Worm (Caenorhabditis elegans): Measurements from ENCODE around the gene srj-22.

- TF ChIP-seq nhr-43 (tag; optimal IDR thresholded peaks at IDR 0.05; ENCODE audit: poor library complexity, severe bottlenecking): no peak
- no peak for TF ChIP-seq nhr-12 (tag; optimal IDR thresholded peaks at IDR 0.05)
- no peak for TF ChIP-seq pqm-1 (tag; optimal IDR thresholded peaks at IDR 0.05)
- TF ChIP-seq nhr-76 (tag; optimal IDR thresholded peaks at IDR 0.05): no peak
- no peak for TF ChIP-seq aly-2 (tag; optimal IDR thresholded peaks at IDR 0.05)
- no peak for TF ChIP-seq nhr-23 (tag; optimal IDR thresholded peaks at IDR 0.05)
- TF ChIP-seq egl-5 (tag; optimal IDR thresholded peaks at IDR 0.05): no peak
- TF ChIP-seq elt-1 (tag; optimal IDR thresholded peaks at IDR 0.05): no peak
- TF ChIP-seq egl-27 (tag; optimal IDR thresholded peaks at IDR 0.05): no peak
- TF ChIP-seq mdl-1 (tag; optimal IDR thresholded peaks at IDR 0.05): no peak
Observed at ce11 chrV:10702249-10702648, 41.3 kb downstream of the srj-22 start, which contains the start of gene pph-1.

Measured in whole organism, L3 larva.